Fruit fly (Drosophila melanogaster): ENCODE results near the gene GstZ2.

The GstZ2 gene

DNA sequence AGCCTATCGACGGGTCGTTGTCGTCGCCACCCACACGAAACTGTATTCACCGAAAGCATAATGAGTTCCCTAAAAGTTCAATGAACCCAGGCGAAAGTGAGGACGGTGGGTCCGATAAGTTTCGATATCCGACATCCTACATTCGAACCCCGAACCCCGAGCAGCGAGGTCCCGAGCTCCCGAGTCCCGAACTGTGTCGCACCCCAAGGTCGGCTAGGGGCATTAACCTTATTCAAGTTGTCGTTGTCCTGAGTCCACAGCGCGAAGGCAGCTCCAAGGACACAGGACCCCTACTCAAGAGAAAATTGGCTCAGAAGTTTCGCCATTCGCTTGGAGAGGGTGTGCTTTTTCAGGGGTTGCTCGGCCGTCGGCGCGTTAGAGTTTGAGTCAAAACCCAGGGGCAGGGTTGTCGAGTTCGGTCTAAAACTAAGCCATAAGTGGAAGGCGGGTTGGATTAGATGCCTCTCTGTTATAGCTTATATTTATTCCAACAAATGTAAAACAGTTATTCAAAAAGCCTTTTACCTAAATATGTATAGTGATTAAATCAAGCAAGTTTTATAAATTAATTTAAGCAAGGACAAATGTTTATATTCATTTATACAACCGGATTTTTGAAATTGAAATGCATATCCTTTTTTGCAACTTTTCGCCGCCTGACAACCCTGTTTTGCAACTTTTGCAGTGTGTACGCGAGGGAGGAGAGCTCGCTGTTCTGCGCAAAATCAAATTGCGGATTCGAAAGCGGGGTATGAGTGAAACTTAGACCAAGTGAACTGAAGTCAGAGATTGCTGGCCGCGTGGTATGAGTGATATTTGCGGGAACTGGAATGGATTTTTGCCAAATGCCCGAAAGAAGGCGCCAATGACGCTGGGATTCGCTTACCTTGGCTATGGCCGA, 817 bp downstream of the GstZ2 start (continued):
- peak; percentile 40 for TF ChIP-seq Dip3 (GFP tag; optimal IDR thresholded peaks at IDR 0.05)
- peak; percentile 73 for TF ChIP-seq CG6683 (GFP tag; optimal IDR thresholded peaks at IDR 0.05)
- TF ChIP-seq CG1024 (GFP tag; IDR thresholded peaks at IDR 0.05) = no peak
- TF ChIP-seq BtbVII (GFP tag; optimal IDR thresholded peaks at IDR 0.05) = peak; percentile 73
- peak; percentile 29 for TF ChIP-seq CG6654 (GFP tag; optimal IDR thresholded peaks at IDR 0.05)
- TF ChIP-seq CG3163 (GFP tag; optimal IDR thresholded peaks at IDR 0.05) = no peak
- no peak for TF ChIP-seq h (optimal IDR thresholded peaks at IDR 0.05)
- TF ChIP-seq salm (tag; optimal IDR thresholded peaks at IDR 0.05) = peak; percentile 38
- TF ChIP-seq GATAe (GFP tag; conservative IDR thresholded peaks at IDR 0.05) = no peak
- peak; percentile 20; the same call in 1 of the 2 replicates for TF ChIP-seq Drgx (GFP tag; IDR thresholded peaks at IDR 0.05)
- 0 out of 3 replicates have a peak, but pooled peaks have one; percentile 5 for TF ChIP-seq Optix (GFP tag; IDR thresholded peaks at IDR 0.05)
- peak; percentile 54 for TF ChIP-seq Side (GFP tag; optimal IDR thresholded peaks at IDR 0.05)
- no peak for TF ChIP-seq pita (GFP tag; optimal IDR thresholded peaks at IDR 0.05)
- peak; percentile 84 for TF ChIP-seq CG11504 (tag; optimal IDR thresholded peaks at IDR 0.05)
- TF ChIP-seq NK7.1 (GFP tag; optimal IDR thresholded peaks at IDR 0.05) = peak; percentile 26
- TF ChIP-seq CG12659 (GFP tag; optimal IDR thresholded peaks at IDR 0.05) = peak; percentile 78
- no peak for TF ChIP-seq Tbp (GFP tag; optimal IDR thresholded peaks at IDR 0.05)
- TF ChIP-seq lola (GFP tag; optimal IDR thresholded peaks at IDR 0.05) = no peak
- TF ChIP-seq Sin3A (optimal IDR thresholded peaks at IDR 0.05) = no peak
- peak; percentile 62 for TF ChIP-seq ATbp (GFP tag; optimal IDR thresholded peaks at IDR 0.05)
- no peak for TF ChIP-seq NC2α (GFP tag; optimal IDR thresholded peaks at IDR 0.05)
- no peak for TF ChIP-seq Dll (GFP tag; IDR thresholded peaks at IDR 0.05; ENCODE audit: partially characterized antibody)
- TF ChIP-seq ato (GFP tag; IDR thresholded peaks at IDR 0.05; ENCODE audit: partially characterized antibody) = no peak
- no peak for TF ChIP-seq CG5953 (GFP tag; IDR thresholded peaks at IDR 0.05)
- no peak for TF ChIP-seq CG9797 (GFP tag; optimal IDR thresholded peaks at IDR 0.05)
- no peak for TF ChIP-seq fru (optimal IDR thresholded peaks at IDR 0.05)
- TF ChIP-seq Dip2 (GFP tag; IDR thresholded peaks at IDR 0.05) = no peak
- no peak for TF ChIP-seq hb (GFP tag; IDR thresholded peaks at IDR 0.05; ENCODE audit: partially characterized antibody)
- no peak for TF ChIP-seq knrl (GFP tag; IDR thresholded peaks at IDR 0.05; ENCODE audit: partially characterized antibody)
- TF ChIP-seq ara (GFP tag; IDR thresholded peaks at IDR 0.05) = no peak
- peak; percentile 77 for TF ChIP-seq CG30403 (GFP tag; optimal IDR thresholded peaks at IDR 0.05)
- peak; percentile 31 for TF ChIP-seq CG17568 (GFP tag; optimal IDR thresholded peaks at IDR 0.05)

DNA sequence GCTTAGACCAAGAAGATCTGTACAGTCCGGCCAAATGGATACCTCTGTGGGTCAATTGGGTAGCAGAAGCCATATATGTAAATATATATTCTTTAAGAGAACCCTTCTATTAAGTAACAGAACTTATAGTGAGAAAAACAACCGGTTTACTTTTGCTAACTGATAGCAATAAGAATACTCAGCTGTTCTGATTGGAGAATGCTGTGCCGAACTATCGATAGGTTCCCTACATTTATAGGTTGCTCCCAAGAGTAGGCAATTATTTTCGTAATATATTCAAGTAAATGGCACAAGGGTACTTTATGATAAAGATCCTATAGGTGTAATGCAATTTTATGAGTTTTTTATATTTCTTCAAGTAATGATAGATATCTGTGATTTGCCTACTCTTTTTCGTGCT, 4.1 kb downstream of the GstZ2 start, which contains the start of gene GstZ1:
GstZ1 (minus strand) TSS at position 174 of the 400 bp plus-strand sequence.
- 0 out of 3 replicates have a peak, but pooled peaks have one; percentile 33 for TF ChIP-seq vnd (GFP tag; IDR thresholded peaks at IDR 0.05; ENCODE audit: partially characterized antibody)
- peak; percentile 49 for TF ChIP-seq grn (GFP tag; optimal IDR thresholded peaks at IDR 0.05)
- TF ChIP-seq org-1 (GFP tag; optimal IDR thresholded peaks at IDR 0.05) = no peak
- peak; percentile 18 for TF ChIP-seq CG10147 (GFP tag; optimal IDR thresholded peaks at IDR 0.05)
- TF ChIP-seq MBD-R2 (GFP tag; IDR thresholded peaks at IDR 0.05) = peak; percentile 63
- TF ChIP-seq CG13894 (tag; optimal IDR thresholded peaks at IDR 0.05) = peak; percentile 20
- TF ChIP-seq Sry-δ (GFP tag; optimal IDR thresholded peaks at IDR 0.05) = peak; percentile 25
- TF ChIP-seq crp (GFP tag; optimal IDR thresholded peaks at IDR 0.05) = peak; percentile 4 to 83
- TF ChIP-seq Kr (GFP tag; optimal IDR thresholded peaks at IDR 0.05) = no peak
- TF ChIP-seq chinmo (GFP tag; IDR thresholded peaks at IDR 0.05; ENCODE audit: partially characterized antibody) = peak; percentile 88; the same call in 3 of the 4 replicates
- TF ChIP-seq hbn (GFP tag; IDR thresholded peaks at IDR 0.05; ENCODE audit: partially characterized antibody) = peak; percentile 74
- no peak for TF ChIP-seq Hr3 (GFP tag; optimal IDR thresholded peaks at IDR 0.05)
- TF ChIP-seq hth (optimal IDR thresholded peaks at IDR 0.05) = no peak
- TF ChIP-seq Med (GFP tag) = peak; percentile 44
- peak; percentile 15 for TF ChIP-seq CG18262 (tag; optimal IDR thresholded peaks at IDR 0.05)
- TF ChIP-seq Doc3 (GFP tag; IDR thresholded peaks at IDR 0.05; ENCODE audit: partially characterized antibody) = peak; percentile 67; the same call in 2 of the 3 replicates
- peak; percentile 76 for TF ChIP-seq Nf-YC (tag; optimal IDR thresholded peaks at IDR 0.05)
- peak; percentile 56; the same call in 1 of the 3 replicates for TF ChIP-seq knrl (GFP tag; IDR thresholded peaks at IDR 0.05; ENCODE audit: partially characterized antibody)
- TF ChIP-seq CG2116 (GFP tag; optimal IDR thresholded peaks at IDR 0.05) = peak; percentile 16
